Fruit fly (Drosophila melanogaster) whole organism: ENCODE results near the gene CG7379.

Source experiments
- CG8478 ChIP-seq: fragments of >200 bp; optimal IDR thresholded peaks from 2 replicates; lab custom pipeline; 2018; ENCODE audit warnings: inconsistent platforms
- Dll ChIP-seq: fragments of >200 bp; optimal IDR thresholded peaks from 2 replicates; lab custom pipeline; 2017
- EcR ChIP-seq, 2 experiments: fragments of >200 bp; optimal IDR thresholded peaks; 2 replicates each; lab custom pipeline; 2017; ENCODE audit warnings: missing biosample characterization in 2 of 2, missing genetic modification characterization in 2 of 2, missing genetic modification reagents in 2 of 2
- pan ChIP-seq: fragments of >200 bp; optimal IDR thresholded peaks from 2 replicates; lab custom pipeline; 2017
- psq ChIP-seq: fragments of >200 bp; optimal IDR thresholded peaks from 2 replicates; lab custom pipeline; 2017
- usp ChIP-seq: fragments of >200 bp; optimal IDR thresholded peaks from 2 replicates; lab custom pipeline; 2017; ENCODE audit warnings: missing biosample characterization, missing genetic modification characterization, mixed read lengths

CG7379 gene

DNA sequence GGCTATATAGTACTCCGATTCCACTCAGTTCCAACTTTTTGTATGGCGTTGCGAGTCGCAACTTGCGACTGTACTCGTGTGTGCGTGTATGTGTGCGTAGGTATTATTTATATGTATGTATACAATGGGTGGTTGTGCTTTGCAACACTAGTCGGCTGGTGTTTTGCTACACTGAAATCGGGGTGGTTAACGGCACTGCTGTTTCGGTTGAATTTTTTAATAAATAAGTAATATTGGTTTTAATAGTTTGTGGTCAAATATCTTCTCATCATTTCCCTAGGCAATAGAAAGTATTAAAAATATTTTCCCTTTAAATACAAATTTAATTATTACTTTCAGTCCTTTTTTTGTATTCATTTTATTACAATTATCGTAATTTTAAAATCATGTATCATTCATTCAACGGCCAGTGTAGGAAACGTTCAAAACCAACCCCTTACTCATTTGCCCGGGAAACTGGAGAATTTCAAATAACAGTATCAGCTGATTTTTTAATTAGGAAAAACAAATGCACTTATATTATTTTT is at the start of gene CG7379:
Gene CG7379, minus strand, starts transcription at position 94 of the 527 bp plus-strand sequence.
- TF ChIP-seq EcR (GFP tag; optimal IDR thresholded peaks at IDR 0.05; lab: Kevin White, UChicago): no peak
- no peak for TF ChIP-seq Dll
- TF ChIP-seq psq: no peak
- no peak for TF ChIP-seq usp (GFP tag; lab: Kevin White, UChicago)
- TF ChIP-seq pan: no peak
- no peak for TF ChIP-seq CG8478 (lab: Kevin White, UChicago)

DNA sequence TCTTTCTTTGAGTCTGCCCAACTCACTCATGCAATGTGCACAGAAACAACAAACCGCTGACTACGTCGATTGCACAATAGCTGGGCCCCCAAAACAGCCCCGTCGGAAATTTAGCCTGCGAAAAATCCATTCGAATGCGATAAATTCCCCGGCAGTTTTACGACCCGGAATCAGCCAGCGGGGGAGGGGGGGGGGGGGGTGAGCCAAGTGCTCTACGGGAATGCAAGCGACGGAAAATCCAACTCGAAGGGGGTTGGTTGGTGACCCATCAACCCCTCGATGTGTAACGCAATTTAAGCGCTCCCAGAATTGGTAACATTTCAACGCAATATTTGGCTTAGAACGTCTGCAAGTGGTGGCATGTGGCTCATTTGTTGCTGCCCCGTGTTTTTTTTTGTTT is 48.9 kb upstream of the CG7379 start:
- TF ChIP-seq EcR (GFP tag; optimal IDR thresholded peaks at IDR 0.05; lab: Kevin White, UChicago) (no peak), pan (no peak), CG8478 (lab: Kevin White, UChicago) (no peak), psq (no peak), usp (GFP tag; lab: Kevin White, UChicago) (no peak), Dll (no peak)

- TF ChIP-seq Dll (no peak), CG8478 (lab: Kevin White, UChicago) (no peak), psq (no peak), usp (GFP tag; lab: Kevin White, UChicago) (no peak), EcR (GFP tag; optimal IDR thresholded peaks at IDR 0.05; lab: Kevin White, UChicago) (no peak), pan (no peak)
Observed at dm6 chr3R:17830528-17830927, 32.4 kb upstream of the CG7379 start.

dm6 chr3R:17828653-17829052 is 30.5 kb upstream of the CG7379 start:
- no peak for TF ChIP-seq usp (GFP tag; lab: Kevin White, UChicago)
- TF ChIP-seq CG8478 (lab: Kevin White, UChicago): no peak
- TF ChIP-seq pan: no peak
- TF ChIP-seq Dll: no peak
- no peak for TF ChIP-seq EcR (GFP tag; optimal IDR thresholded peaks at IDR 0.05; lab: Kevin White, UChicago)
- no peak for TF ChIP-seq psq

dm6 chr3R:17827038-17827616 is 29.0 kb upstream of the CG7379 start:
- TF ChIP-seq Dll (no peak), EcR (GFP tag; optimal IDR thresholded peaks at IDR 0.05; lab: Kevin White, UChicago) (no peak), CG8478 (lab: Kevin White, UChicago) (no peak), usp (GFP tag; lab: Kevin White, UChicago) (no peak), pan (no peak)

- TF ChIP-seq psq: no peak
- TF ChIP-seq CG8478 (lab: Kevin White, UChicago): no peak
- TF ChIP-seq pan: no peak
- no peak for TF ChIP-seq EcR (GFP tag; optimal IDR thresholded peaks at IDR 0.05; lab: Kevin White, UChicago)
- TF ChIP-seq usp (GFP tag; lab: Kevin White, UChicago): no peak
- TF ChIP-seq Dll: no peak
Observed at dm6 chr3R:17825806-17826583, 27.9 kb upstream of the CG7379 start.

DNA sequence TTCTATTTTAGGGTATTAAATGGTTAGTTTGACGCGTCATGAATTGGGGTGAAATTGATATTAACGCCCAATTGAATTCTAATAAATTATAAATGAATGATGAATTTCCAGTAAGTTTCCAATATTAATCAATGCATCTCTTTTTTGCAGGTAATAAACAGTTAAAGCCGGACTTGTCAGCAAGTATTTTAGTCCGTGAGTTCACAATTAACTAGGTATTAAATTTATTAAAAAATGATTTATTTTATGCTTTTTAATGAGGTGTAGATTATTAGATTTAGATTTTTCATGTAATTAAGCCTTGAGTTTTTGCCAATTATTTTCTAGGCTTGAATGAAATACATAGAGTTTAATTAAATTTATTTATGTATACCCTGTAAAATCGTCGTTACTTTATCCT is 23.6 kb upstream of the CG7379 start:
- TF ChIP-seq Dll: no peak
- TF ChIP-seq pan: no peak
- no peak for TF ChIP-seq usp (GFP tag; lab: Kevin White, UChicago)
- no peak for TF ChIP-seq EcR (GFP tag; optimal IDR thresholded peaks at IDR 0.05; lab: Kevin White, UChicago)
- no peak for TF ChIP-seq CG8478 (lab: Kevin White, UChicago)
- no peak for TF ChIP-seq psq

DNA sequence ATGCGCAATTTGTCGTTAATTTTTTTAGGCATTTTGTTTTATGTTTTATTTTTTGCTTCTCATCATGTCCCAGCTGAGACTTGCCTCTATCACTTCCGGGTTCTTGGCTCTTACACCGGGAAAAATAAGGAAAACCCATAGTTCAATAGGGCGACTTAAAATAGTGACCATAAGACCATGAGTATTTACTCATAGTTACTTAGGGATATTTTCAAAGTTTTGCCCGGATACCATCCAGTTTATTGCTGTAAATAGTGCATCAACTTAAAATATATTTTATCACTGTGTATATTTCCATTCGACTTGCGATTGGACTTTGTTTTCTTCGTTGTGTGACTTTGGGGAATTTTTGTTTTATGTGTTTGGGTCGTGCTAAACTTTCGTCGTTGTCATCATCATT is 20.7 kb upstream of the CG7379 start:
- no peak for TF ChIP-seq EcR (GFP tag; optimal IDR thresholded peaks at IDR 0.05; lab: Kevin White, UChicago)
- TF ChIP-seq psq: no peak
- no peak for TF ChIP-seq usp (GFP tag; lab: Kevin White, UChicago)

DNA sequence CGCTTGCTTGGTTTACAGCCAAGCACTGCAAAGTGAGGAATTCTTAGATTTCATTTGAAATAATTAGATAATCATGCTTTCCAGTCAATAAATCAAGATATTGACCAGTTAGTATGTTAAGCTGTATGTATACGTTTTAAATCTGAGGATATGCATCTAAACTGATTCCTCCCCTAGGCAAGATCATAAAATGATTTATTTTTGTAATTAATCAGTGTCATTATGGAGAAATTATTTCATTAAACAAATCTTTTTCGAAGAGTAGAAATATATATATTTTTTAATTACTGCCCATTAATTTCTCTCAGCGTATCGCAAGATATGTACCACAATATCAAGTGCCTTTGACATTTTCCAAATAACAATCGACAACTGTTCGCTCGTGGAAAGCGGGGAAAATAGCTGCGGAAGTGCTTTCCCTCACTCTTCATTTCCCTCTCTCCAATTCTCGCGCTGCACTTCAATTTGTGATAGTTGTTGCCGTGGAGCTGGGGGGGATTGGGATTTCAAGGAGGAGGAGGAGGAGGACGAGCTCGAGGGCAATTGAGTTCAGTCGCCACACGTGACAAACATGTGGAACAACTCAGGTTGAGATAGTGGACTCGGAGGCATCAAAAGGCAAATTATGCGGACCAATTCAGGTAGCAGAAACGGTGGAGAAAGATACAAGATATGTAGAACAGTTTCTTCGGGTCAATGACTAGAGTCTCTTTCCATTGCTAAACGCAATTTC is 16.3 kb upstream of the CG7379 start:
- TF ChIP-seq pan (no peak), CG8478 (lab: Kevin White, UChicago) (no peak), Dll (no peak), psq (no peak), usp (GFP tag; lab: Kevin White, UChicago) (no peak), EcR (GFP tag; optimal IDR thresholded peaks at IDR 0.05; lab: Kevin White, UChicago) (peak in 1 of 2 experiments; percentile 50)

DNA sequence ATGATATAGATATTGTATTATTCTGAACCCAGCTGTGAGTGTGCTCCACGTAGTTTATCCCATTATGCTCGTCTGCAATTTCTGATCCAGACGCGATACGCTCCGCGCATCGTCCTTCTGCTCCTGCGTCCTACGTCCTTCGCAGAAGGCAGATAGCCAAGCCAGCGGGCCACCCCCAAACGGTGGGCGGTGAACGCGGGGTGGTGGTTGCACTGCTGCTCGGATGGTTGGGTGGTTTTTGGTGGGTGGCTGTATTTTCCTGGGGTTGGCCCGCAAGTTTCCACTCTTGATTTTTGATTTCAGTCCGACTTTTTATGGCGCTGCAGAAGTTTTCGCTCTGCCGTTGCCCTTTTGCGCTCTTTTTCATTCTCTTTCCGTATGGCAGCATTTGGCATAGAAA is 14.4 kb upstream of the CG7379 start:
- TF ChIP-seq Dll (no peak), psq (no peak), CG8478 (lab: Kevin White, UChicago) (no peak), EcR (GFP tag; optimal IDR thresholded peaks at IDR 0.05; lab: Kevin White, UChicago) (no peak), pan (no peak), usp (GFP tag; lab: Kevin White, UChicago) (no peak)

DNA sequence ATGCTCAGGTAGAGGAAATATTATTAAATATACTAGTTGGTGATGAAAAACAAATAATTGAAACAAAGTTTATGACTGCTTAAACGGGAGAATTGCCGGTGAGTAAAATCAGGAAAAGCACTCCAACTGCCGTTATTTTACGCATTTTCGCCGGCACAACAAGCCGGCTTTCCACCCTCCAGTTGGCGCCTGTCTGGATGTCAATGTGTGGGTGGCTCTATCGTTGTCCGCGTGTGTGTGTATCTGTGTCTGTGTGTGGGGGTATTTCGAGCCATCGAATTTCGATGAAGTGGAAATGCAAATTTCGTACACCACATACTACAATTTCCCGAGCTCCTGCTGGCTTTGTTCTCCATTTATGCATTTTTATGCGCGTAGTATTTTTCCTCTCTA is 13.6 kb upstream of the CG7379 start:
- TF ChIP-seq Dll (no peak), psq (no peak), usp (GFP tag; lab: Kevin White, UChicago) (no peak), pan (no peak), EcR (GFP tag; optimal IDR thresholded peaks at IDR 0.05; lab: Kevin White, UChicago) (no peak), CG8478 (lab: Kevin White, UChicago) (no peak)
